Fruit fly (Drosophila melanogaster): ENCODE results near the gene CG34163.

Gene CG34163

dm6 chr2L:12004211-12004979 is 16.3 kb downstream of the CG34163 start (continued):
- TF ChIP-seq Blimp-1 (GFP tag; optimal IDR thresholded peaks at IDR 0.05) = no peak
- no peak for TF ChIP-seq Ets21C (GFP tag; optimal IDR thresholded peaks at IDR 0.05)
- TF ChIP-seq CG3919 (GFP tag; optimal IDR thresholded peaks at IDR 0.05) = no peak
- no peak for TF ChIP-seq dac (GFP tag; optimal IDR thresholded peaks at IDR 0.05)
- no peak for TF ChIP-seq vri (GFP tag; optimal IDR thresholded peaks at IDR 0.05)
- TF ChIP-seq Gug (GFP tag; IDR thresholded peaks at IDR 0.05) = no peak

dm6 chr2L:12005436-12006396 is 17.6 kb downstream of the CG34163 start:
- TF ChIP-seq CG7368 (GFP tag; optimal IDR thresholded peaks at IDR 0.05) (no peak), CG6276 (GFP tag; optimal IDR thresholded peaks at IDR 0.05) (peak; percentile 14), dsx (GFP tag; optimal IDR thresholded peaks at IDR 0.05; ENCODE audit: poor library complexity, severe bottlenecking) (peak; percentile 80), Eip78C (GFP tag) (peak; percentile 56), CG6854 (GFP tag; optimal IDR thresholded peaks at IDR 0.05) (peak; percentile 55), Blimp-1 (GFP tag; optimal IDR thresholded peaks at IDR 0.05) (peak; percentile 81), esn (GFP tag; optimal IDR thresholded peaks at IDR 0.05) (no peak), CG1621 (tag; optimal IDR thresholded peaks at IDR 0.05) (peak; percentile 75), svp (GFP tag) (peak; percentile 93), CG11902 (GFP tag; optimal IDR thresholded peaks at IDR 0.05) (no peak)

- peak; percentile 52 for TF ChIP-seq Sox102F (GFP tag; optimal IDR thresholded peaks at IDR 0.05)
- peak; percentile 93 for TF ChIP-seq CG32006 (GFP tag; optimal IDR thresholded peaks at IDR 0.05)
- peak; percentile 88 for TF ChIP-seq acj6 (GFP tag; optimal IDR thresholded peaks at IDR 0.05)
- TF ChIP-seq cyc (GFP tag; optimal IDR thresholded peaks at IDR 0.05) = peak; percentile 82
- peak; percentile 59 for TF ChIP-seq Ets21C (GFP tag; optimal IDR thresholded peaks at IDR 0.05)
- no peak for TF ChIP-seq eg (GFP tag; IDR thresholded peaks at IDR 0.05)
- TF ChIP-seq CG1621 (tag; optimal IDR thresholded peaks at IDR 0.05) = no peak
- TF ChIP-seq spab (GFP tag; optimal IDR thresholded peaks at IDR 0.05) = peak; percentile 90
- peak; percentile 87 for TF ChIP-seq CG9139 (GFP tag; optimal IDR thresholded peaks at IDR 0.05)
- TF ChIP-seq Sox14 (GFP tag; optimal IDR thresholded peaks at IDR 0.05) = peak; percentile 59
- no peak for TF ChIP-seq CG15336 (GFP tag; IDR thresholded peaks at IDR 0.05)
- peak; percentile 91 to 96 for TF ChIP-seq ss (GFP tag; optimal IDR thresholded peaks at IDR 0.05)
- no peak for TF ChIP-seq Gug (GFP tag; IDR thresholded peaks at IDR 0.05)
- peak; percentile 96 for TF ChIP-seq Eip78C (GFP tag)
- TF ChIP-seq CG11294 (GFP tag; IDR thresholded peaks at IDR 0.05) = no peak
- TF ChIP-seq Blimp-1 (GFP tag; optimal IDR thresholded peaks at IDR 0.05) = peak; percentile 97
- TF ChIP-seq CG34406 (GFP tag; optimal IDR thresholded peaks at IDR 0.05) = peak; percentile 91
- peak; percentile 86 for TF ChIP-seq CG4318 (GFP tag; optimal IDR thresholded peaks at IDR 0.05)
- peak; percentile 82 for TF ChIP-seq net (GFP tag; optimal IDR thresholded peaks at IDR 0.05)
- TF ChIP-seq CG6276 (GFP tag; optimal IDR thresholded peaks at IDR 0.05) = peak; percentile 83
- peak; percentile 70 for TF ChIP-seq Hr39 (GFP tag; optimal IDR thresholded peaks at IDR 0.05)
- TF ChIP-seq CG7368 (GFP tag; optimal IDR thresholded peaks at IDR 0.05) = peak; percentile 81
- no peak for TF ChIP-seq vri (GFP tag; optimal IDR thresholded peaks at IDR 0.05)
- peak; percentile 90 for TF ChIP-seq Eip75B (GFP tag; optimal IDR thresholded peaks at IDR 0.05)
- TF ChIP-seq fd59A (GFP tag; optimal IDR thresholded peaks at IDR 0.05) = peak; percentile 81
- TF ChIP-seq CG6792 (GFP tag; optimal IDR thresholded peaks at IDR 0.05) = peak; percentile 85
- peak; percentile 88 for TF ChIP-seq CG16779 (tag; optimal IDR thresholded peaks at IDR 0.05)
- TF ChIP-seq OdsH (GFP tag; optimal IDR thresholded peaks at IDR 0.05) = peak; percentile 90
- TF ChIP-seq CG10669 (GFP tag; optimal IDR thresholded peaks at IDR 0.05) = peak; percentile 86
- TF ChIP-seq CG10631 (GFP tag; optimal IDR thresholded peaks at IDR 0.05) = peak; percentile 93
- peak; percentile 78 for TF ChIP-seq pdm3 (GFP tag; optimal IDR thresholded peaks at IDR 0.05)
- TF ChIP-seq Hr4 (GFP tag; optimal IDR thresholded peaks at IDR 0.05) = peak; percentile 69
- peak; percentile 95 for TF ChIP-seq CG3032 (tag; optimal IDR thresholded peaks at IDR 0.05)
- peak; percentile 75 for TF ChIP-seq CG31627 (GFP tag; optimal IDR thresholded peaks at IDR 0.05)
These were observed 18.6 kb downstream of the CG34163 start for dm6 chr2L:12006397-12007330.

Data from whole organism, prepupa.